Fruit fly (Drosophila melanogaster): Measurements from ENCODE around the gene TORIP.

The TORIP gene

DNA sequence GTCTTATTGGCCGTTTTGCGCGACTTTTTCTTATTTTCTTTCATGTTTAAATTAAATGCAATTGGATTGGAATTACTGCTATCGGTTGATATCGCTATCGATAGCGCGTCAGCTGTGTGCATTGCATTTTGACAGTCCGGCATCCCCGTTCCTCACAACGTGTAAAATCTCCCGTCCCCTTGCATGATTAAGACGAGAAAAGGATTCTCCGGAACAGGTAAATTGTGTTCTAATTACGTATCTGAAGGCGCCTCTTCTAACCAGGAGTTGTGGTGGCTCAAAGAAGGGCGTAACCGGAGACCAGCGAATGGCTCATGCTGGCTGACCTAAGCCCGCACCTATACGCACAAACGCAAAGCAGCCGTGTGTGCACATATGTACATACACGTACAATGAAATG lies 2.2 kb upstream of the TORIP start, which contains the start of the genes CG14104 and Kap-alpha1 (continued):
- TF ChIP-seq fru (optimal IDR thresholded peaks at IDR 0.05) (no peak), vnd (GFP tag; IDR thresholded peaks at IDR 0.05; ENCODE audit: partially characterized antibody) (peak; percentile 62), CG1602 (GFP tag; optimal IDR thresholded peaks at IDR 0.05) (no peak), tio (GFP tag; optimal IDR thresholded peaks at IDR 0.05) (no peak), nerfin-2 (GFP tag; IDR thresholded peaks at IDR 0.05; ENCODE audit: partially characterized antibody) (peak; percentile 50; the same call in 1 of the 2 replicates), CrebB (tag; optimal IDR thresholded peaks at IDR 0.05) (no peak), pita (GFP tag; optimal IDR thresholded peaks at IDR 0.05) (no peak)

DNA sequence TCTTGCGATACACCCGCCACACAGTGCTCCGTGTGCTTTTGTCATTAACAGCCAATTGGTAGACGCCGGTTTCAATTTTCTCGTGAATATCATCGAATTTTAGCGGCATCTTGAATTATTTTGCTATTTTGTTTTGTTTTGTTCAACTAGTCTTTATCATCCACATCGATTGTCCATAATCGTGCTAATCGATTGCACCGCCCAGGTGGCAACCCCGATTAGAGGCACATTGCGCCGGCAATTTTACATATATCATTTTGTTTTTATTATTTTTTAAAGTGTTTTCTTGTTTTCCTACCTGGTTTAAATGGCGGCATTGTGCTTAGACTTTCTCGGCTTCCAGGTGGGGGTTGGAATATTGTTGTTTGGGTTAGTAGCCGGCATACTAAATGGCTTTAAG lies 1.0 kb upstream of the TORIP start, which contains the start of gene CG34116:
Gene CG34116 (minus strand): TSS at position 142 of the 400 bp plus-strand sequence.
- TF ChIP-seq Nf-YC (tag; optimal IDR thresholded peaks at IDR 0.05) (no peak), CG9797 (GFP tag; optimal IDR thresholded peaks at IDR 0.05) (no peak), CG8290 (GFP tag; optimal IDR thresholded peaks at IDR 0.05) (no peak), CG8290 (tag; optimal IDR thresholded peaks at IDR 0.05) (no peak), gcm (GFP tag; optimal IDR thresholded peaks at IDR 0.05) (no peak), pzg (GFP tag; optimal IDR thresholded peaks at IDR 0.05) (peak; percentile 32), Hmx (GFP tag; optimal IDR thresholded peaks at IDR 0.05) (no peak), vnd (GFP tag; IDR thresholded peaks at IDR 0.05; ENCODE audit: partially characterized antibody) (peak; percentile 49; the same call in 2 of the 3 replicates), CG14441 (GFP tag; IDR thresholded peaks at IDR 0.05) (no peak), ato (GFP tag; IDR thresholded peaks at IDR 0.05; ENCODE audit: partially characterized antibody) (peak; percentile 51; the same call in 1 of the 2 replicates), MBD-R2 (GFP tag; IDR thresholded peaks at IDR 0.05) (peak; percentile 61; the same call in 1 of the 2 replicates), sna (GFP tag; IDR thresholded peaks at IDR 0.05; ENCODE audit: partially characterized antibody) (peak; percentile 19; the same call in 1 of the 2 replicates), Dfd (GFP tag; optimal IDR thresholded peaks at IDR 0.05) (no peak), crp (GFP tag; optimal IDR thresholded peaks at IDR 0.05) (peak in 1 of 2 experiments; percentile 62), CG16813 (GFP tag; IDR thresholded peaks at IDR 0.05; ENCODE audit: partially characterized antibody) (peak; percentile 61), NFAT (GFP tag; IDR thresholded peaks at IDR 0.05) (no peak), E2f2 (GFP tag; IDR thresholded peaks at IDR 0.05) (peak; percentile 15; the same call in 1 of the 2 replicates), Sry-δ (GFP tag; optimal IDR thresholded peaks at IDR 0.05) (peak; percentile 48), Dip2 (GFP tag; IDR thresholded peaks at IDR 0.05) (no peak), CG17359 (tag; optimal IDR thresholded peaks at IDR 0.05) (no peak), CG10462 (GFP tag; optimal IDR thresholded peaks at IDR 0.05) (no peak), cg (GFP tag; optimal IDR thresholded peaks at IDR 0.05) (peak; percentile 7), wdn (GFP tag; IDR thresholded peaks at IDR 0.05) (no peak), amos (GFP tag; IDR thresholded peaks at IDR 0.05; ENCODE audit: partially characterized antibody) (peak; percentile 66; the same call in 1 of the 2 replicates), dysf (GFP tag; IDR thresholded peaks at IDR 0.05) (no peak), HmgD (GFP tag; optimal IDR thresholded peaks at IDR 0.05) (no peak), CG2116 (GFP tag; optimal IDR thresholded peaks at IDR 0.05) (peak; percentile 24), Doc3 (GFP tag; IDR thresholded peaks at IDR 0.05; ENCODE audit: partially characterized antibody) (peak; percentile 54), CG14860 (GFP tag; IDR thresholded peaks at IDR 0.05; ENCODE audit: partially characterized antibody) (peak; percentile 48; the same call in 2 of the 3 replicates), CG11398 (GFP tag; optimal IDR thresholded peaks at IDR 0.05) (no peak), cwo (GFP tag; optimal IDR thresholded peaks at IDR 0.05) (no peak), chinmo (GFP tag; IDR thresholded peaks at IDR 0.05; ENCODE audit: partially characterized antibody) (no peak), vfl (GFP tag; optimal IDR thresholded peaks at IDR 0.05) (no peak), CG2129 (GFP tag; IDR thresholded peaks at IDR 0.05; ENCODE audit: partially characterized antibody) (peak; percentile 36), hbn (GFP tag; IDR thresholded peaks at IDR 0.05; ENCODE audit: partially characterized antibody) (peak; percentile 56), hb (GFP tag; IDR thresholded peaks at IDR 0.05; ENCODE audit: partially characterized antibody) (peak; percentile 57; the same call in 1 of the 3 replicates), zen2 (GFP tag; IDR thresholded peaks at IDR 0.05; ENCODE audit: partially characterized antibody) (peak; percentile 75; the same call in 2 of the 3 replicates), CG34422 (GFP tag; IDR thresholded peaks at IDR 0.05) (peak; percentile 21; the same call in 1 of the 3 replicates), BEAF-32 (GFP tag; optimal IDR thresholded peaks at IDR 0.05) (peak; percentile 66), zf30C (GFP tag; optimal IDR thresholded peaks at IDR 0.05) (no peak), caup (GFP tag; optimal IDR thresholded peaks at IDR 0.05; ENCODE audit: severe bottlenecking) (no peak)
